Worm (Caenorhabditis elegans) whole organism, L3 larva: ENCODE measurements around the gene bath-45.

Source experiments
- ceh-16 ChIP-seq: sonication (generic microtip); optimal IDR thresholded peaks from 2 replicates; lab custom pipeline; 2017; ENCODE audit warnings: missing biosample characterization, missing genetic modification characterization
- ceh-9 ChIP-seq: sonication (generic microtip); optimal IDR thresholded peaks from 2 replicates; lab custom pipeline; 2018; ENCODE audit warnings: missing biosample characterization, missing genetic modification characterization
- daf-12 ChIP-seq: fragments of 150-350 bp; optimal IDR thresholded peaks from 2 replicates; lab custom pipeline; 2014; ENCODE audit warnings: missing biosample characterization, missing genetic modification reagents, missing genetic modification characterization
- egl-27 ChIP-seq: sonication (generic microtip); optimal IDR thresholded peaks from 4 replicates; lab custom pipeline; 2017; ENCODE audit warnings: missing biosample characterization, missing genetic modification reagents, missing genetic modification characterization
- lin-39 ChIP-seq: fragments of 150-350 bp; optimal IDR thresholded peaks from 2 replicates; lab custom pipeline; 2018; ENCODE audit warnings: missing biosample characterization, missing genetic modification reagents, missing genetic modification characterization
- mdl-1 ChIP-seq: fragments of 150-350 bp; optimal IDR thresholded peaks from 2 replicates; lab custom pipeline; 2014; ENCODE audit warnings: missing biosample characterization, missing genetic modification characterization
- nhr-12 ChIP-seq: fragments of 150-350 bp; optimal IDR thresholded peaks from 2 replicates; lab custom pipeline; 2014; ENCODE audit warnings: missing biosample characterization, missing genetic modification characterization
- nhr-28 ChIP-seq: fragments of 150-350 bp; optimal IDR thresholded peaks from 2 replicates; lab custom pipeline; 2014; ENCODE audit warnings: missing biosample characterization, missing genetic modification characterization

DNA sequence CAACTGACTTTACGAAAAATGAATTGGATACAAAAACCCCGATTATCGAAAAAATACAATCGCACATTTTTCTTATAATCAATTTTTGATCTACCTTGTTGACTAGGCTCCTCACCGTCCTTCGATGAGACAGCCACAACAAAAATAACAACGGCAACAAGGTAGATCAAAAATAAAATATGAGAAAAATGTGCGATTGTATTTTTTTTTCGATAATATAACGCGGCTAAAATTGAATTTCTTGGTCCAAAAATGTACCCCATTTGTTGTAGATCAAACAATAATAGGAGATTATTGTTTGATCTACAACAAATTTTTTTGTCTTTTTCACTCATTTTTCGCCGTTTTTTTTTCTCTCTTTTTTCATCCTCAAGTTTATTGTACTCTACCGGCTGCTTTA lies 7.8 kb downstream of the bath-45 start:
- TF ChIP-seq nhr-28 (tag; lab: Kevin White, UChicago) (no peak), lin-39 (tag; lab: Kevin White, UChicago) (no peak), daf-12 (tag; lab: Kevin White, UChicago) (no peak), ceh-9 (tag; lab: Kevin White, UChicago) (no peak), ceh-16 (no peak), nhr-12 (tag; lab: Kevin White, UChicago) (no peak), egl-27 (tag; lab: Kevin White, UChicago) (no peak), mdl-1 (tag; lab: Kevin White, UChicago) (no peak)
